Fruit fly (Drosophila melanogaster) whole organism, prepupa: ENCODE measurements around the gene CG10237.

ENCODE experiments used
- Blimp-1 ChIP-seq: fragments of 200-800 bp; sonication (Bioruptor generic); optimal IDR thresholded peaks from 3 replicates; lab custom pipeline; 2017; ENCODE audit warnings: missing biosample characterization, missing genetic modification characterization, mild to moderate bottlenecking, moderate library complexity, missing genetic modification reagents
- CG11762 ChIP-seq: fragments of 200-800 bp; sonication (Bioruptor generic); optimal IDR thresholded peaks from 3 replicates; lab custom pipeline; 2016; ENCODE audit warnings: missing biosample characterization, missing genetic modification characterization; ENCODE audit not compliant: insufficient read depth
- CG11902 ChIP-seq: fragments of 200-800 bp; sonication (Bioruptor generic); optimal IDR thresholded peaks from 3 replicates; lab custom pipeline; 2016; ENCODE audit warnings: missing biosample characterization, missing genetic modification characterization
- CG1621 ChIP-seq: fragments of 200-800 bp; sonication (Bioruptor generic); optimal IDR thresholded peaks from 3 replicates; lab custom pipeline; 2018; ENCODE audit warnings: missing biosample characterization, mild to moderate bottlenecking, missing genetic modification characterization
- CG16779 ChIP-seq: fragments of 200-800 bp; sonication (Bioruptor generic); optimal IDR thresholded peaks from 3 replicates; lab custom pipeline; 2017; ENCODE audit warnings: missing biosample characterization, mild to moderate bottlenecking, missing genetic modification characterization
- CG3032 ChIP-seq: fragments of 200-800 bp; optimal IDR thresholded peaks from 2 replicates; lab custom pipeline; 2019; ENCODE audit warnings: missing biosample characterization, mild to moderate bottlenecking, missing genetic modification characterization, moderate library complexity
- CG31627 ChIP-seq: fragments of 200-800 bp; sonication (Bioruptor generic); optimal IDR thresholded peaks from 3 replicates; lab custom pipeline; 2016; ENCODE audit warnings: missing biosample characterization, missing genetic modification characterization
- CG3919 ChIP-seq: fragments of 200-800 bp; sonication (Bioruptor generic); optimal IDR thresholded peaks from 3 replicates; lab custom pipeline; 2016; ENCODE audit warnings: missing biosample characterization, missing genetic modification characterization
- CG4318 ChIP-seq: fragments of 200-800 bp; sonication (Bioruptor generic); optimal IDR thresholded peaks from 3 replicates; lab custom pipeline; 2017; ENCODE audit warnings: missing biosample characterization, mild to moderate bottlenecking, missing genetic modification characterization
- CG6163 ChIP-seq: fragments of 200-800 bp; sonication (Bioruptor generic); IDR thresholded peaks from 3 replicates; pipeline ENCODE4 v1.3.6; 2022; ENCODE audit warnings: missing biosample characterization, missing genetic modification characterization
- CG6276 ChIP-seq: fragments of 200-800 bp; sonication (Bioruptor generic); optimal IDR thresholded peaks from 2 replicates; lab custom pipeline; 2017; ENCODE audit warnings: missing biosample characterization, mild to moderate bottlenecking, missing genetic modification characterization
- CG6808 ChIP-seq: fragments of 200-800 bp; sonication (Bioruptor generic); optimal IDR thresholded peaks from 3 replicates; lab custom pipeline; 2017; ENCODE audit warnings: missing biosample characterization, missing genetic modification characterization, mild to moderate bottlenecking, moderate library complexity, missing genetic modification reagents
- CG6854 ChIP-seq: fragments of 200-800 bp; sonication (Bioruptor generic); optimal IDR thresholded peaks from 2 replicates; lab custom pipeline; 2017; ENCODE audit warnings: missing biosample characterization, mild to moderate bottlenecking, missing genetic modification characterization
- CG7368 ChIP-seq: fragments of 200-800 bp; sonication (Bioruptor generic); optimal IDR thresholded peaks from 3 replicates; lab custom pipeline; 2016; ENCODE audit warnings: missing biosample characterization, missing genetic modification characterization
- CG8119 ChIP-seq: fragments of 200-800 bp; sonication (Bioruptor generic); IDR thresholded peaks from 3 replicates; pipeline ENCODE4 v1.3.6; 2022; ENCODE audit warnings: missing biosample characterization, missing genetic modification characterization
- CG8632 ChIP-seq: fragments of 200-800 bp; sonication (Bioruptor generic); optimal IDR thresholded peaks from 3 replicates; lab custom pipeline; 2016; ENCODE audit warnings: missing biosample characterization, missing genetic modification characterization
- CG9139 ChIP-seq: fragments of 200-800 bp; sonication (Bioruptor generic); optimal IDR thresholded peaks from 3 replicates; lab custom pipeline; 2017; ENCODE audit warnings: missing biosample characterization, mild to moderate bottlenecking, missing genetic modification characterization
- Eip75B ChIP-seq: fragments of 200-800 bp; sonication (Bioruptor generic); optimal IDR thresholded peaks from 3 replicates; lab custom pipeline; 2016; ENCODE audit warnings: missing biosample characterization, missing genetic modification characterization
- Eip78C ChIP-seq: fragments of 200-800 bp; sonication (Bioruptor generic); peaks from one replicate; lab custom pipeline; 2016; ENCODE audit warnings: missing biosample characterization, missing genetic modification characterization
- Ets21C ChIP-seq: fragments of 200-800 bp; sonication (Bioruptor generic); optimal IDR thresholded peaks from 3 replicates; lab custom pipeline; 2016; ENCODE audit warnings: missing biosample characterization, missing genetic modification characterization
- Gug ChIP-seq: fragments of 200-800 bp; sonication (Bioruptor generic); IDR thresholded peaks from 2 replicates; pipeline ENCODE4 v1.3.6; 2022; ENCODE audit warnings: missing biosample characterization, missing genetic modification characterization
- Hr38 ChIP-seq: sonication (Bioruptor generic); optimal IDR thresholded peaks from 2 replicates; lab custom pipeline; 2016; ENCODE audit warnings: missing biosample characterization, missing genetic modification characterization
- Hr4 ChIP-seq: fragments of 200-800 bp; sonication (Bioruptor generic); optimal IDR thresholded peaks from 3 replicates; lab custom pipeline; 2016; ENCODE audit warnings: missing biosample characterization, missing genetic modification characterization
- Lpt ChIP-seq: fragments of 200-800 bp; sonication (Bioruptor generic); optimal IDR thresholded peaks from 3 replicates; lab custom pipeline; 2016; ENCODE audit warnings: missing biosample characterization, missing genetic modification characterization
- Met ChIP-seq: fragments of 200-800 bp; sonication (Bioruptor generic); optimal IDR thresholded peaks from 3 replicates; lab custom pipeline; 2016; ENCODE audit warnings: missing biosample characterization, missing genetic modification characterization
- Smox ChIP-seq: fragments of 200-800 bp; sonication (Bioruptor generic); optimal IDR thresholded peaks from 3 replicates; lab custom pipeline; 2016; ENCODE audit warnings: missing biosample characterization, missing genetic modification characterization
- Sox102F ChIP-seq: fragments of 200-800 bp; sonication (Bioruptor generic); optimal IDR thresholded peaks from 2 replicates; lab custom pipeline; 2016; ENCODE audit warnings: missing biosample characterization, mild to moderate bottlenecking, missing genetic modification characterization
- Sox15 ChIP-seq: fragments of 200-800 bp; sonication (Bioruptor generic); optimal IDR thresholded peaks from 3 replicates; lab custom pipeline; 2016; ENCODE audit warnings: missing biosample characterization, missing genetic modification characterization
- acj6 ChIP-seq: fragments of 200-800 bp; sonication (Bioruptor generic); optimal IDR thresholded peaks from 3 replicates; lab custom pipeline; 2016; ENCODE audit warnings: missing biosample characterization, missing genetic modification characterization
- cyc ChIP-seq: fragments of 200-800 bp; sonication (Bioruptor generic); optimal IDR thresholded peaks from 3 replicates; lab custom pipeline; 2016; ENCODE audit warnings: missing biosample characterization, missing genetic modification characterization
- dac ChIP-seq: fragments of 200-800 bp; sonication (Bioruptor generic); optimal IDR thresholded peaks from 2 replicates; lab custom pipeline; 2017; ENCODE audit warnings: missing biosample characterization, mild to moderate bottlenecking, missing genetic modification characterization
- eg ChIP-seq: fragments of 200-800 bp; sonication (Bioruptor generic); IDR thresholded peaks from 3 replicates; pipeline ENCODE4 v1.3.6; 2022; ENCODE audit warnings: missing biosample characterization, missing genetic modification characterization
- fd59A ChIP-seq: fragments of 200-800 bp; sonication (Bioruptor generic); optimal IDR thresholded peaks from 2 replicates; lab custom pipeline; 2017; ENCODE audit warnings: missing biosample characterization, mild to moderate bottlenecking, missing genetic modification characterization, missing genetic modification reagents
- fd85E ChIP-seq: fragments of 200-800 bp; sonication (Bioruptor generic); optimal IDR thresholded peaks from 3 replicates; lab custom pipeline; 2016; ENCODE audit warnings: missing biosample characterization, missing genetic modification characterization
- lz ChIP-seq: fragments of 200-800 bp; sonication (Bioruptor generic); optimal IDR thresholded peaks from 3 replicates; lab custom pipeline; 2016; ENCODE audit warnings: missing biosample characterization, missing genetic modification characterization
- net ChIP-seq: fragments of 200-800 bp; sonication (Bioruptor generic); optimal IDR thresholded peaks from 3 replicates; lab custom pipeline; 2016; ENCODE audit warnings: missing biosample characterization, missing genetic modification characterization
- salr ChIP-seq, 2 experiments: fragments of 200-800 bp; sonication (Bioruptor generic); optimal IDR thresholded peaks; 3 replicates each; lab custom pipeline; 2016 to 2018; ENCODE audit warnings: missing biosample characterization in 2 of 2, missing genetic modification characterization in 2 of 2, mild to moderate bottlenecking in 1 of 2
- spab ChIP-seq: fragments of 200-800 bp; sonication (Bioruptor generic); optimal IDR thresholded peaks from 2 replicates; lab custom pipeline; 2017; ENCODE audit warnings: missing biosample characterization, mild to moderate bottlenecking, missing genetic modification characterization, missing genetic modification reagents
- ss ChIP-seq, 2 experiments: fragments of 200-800 bp; sonication (Bioruptor generic); optimal IDR thresholded peaks; 2 replicates in 1 of 2; 3 replicates in 1 of 2; lab custom pipeline; 2017 to 2018; ENCODE audit warnings: mild to moderate bottlenecking in 2 of 2, missing biosample characterization in 2 of 2, missing genetic modification characterization in 2 of 2, moderate library complexity in 1 of 2
- svp ChIP-seq: fragments of 200-800 bp; sonication (Bioruptor generic); peaks from one replicate; lab custom pipeline; 2016; ENCODE audit warnings: missing biosample characterization, missing genetic modification characterization
- topi ChIP-seq: fragments of 200-800 bp; sonication (Bioruptor generic); optimal IDR thresholded peaks from 3 replicates; lab custom pipeline; 2016; ENCODE audit warnings: missing biosample characterization, missing genetic modification characterization
- vri ChIP-seq: fragments of 200-800 bp; sonication (Bioruptor generic); optimal IDR thresholded peaks from 3 replicates; lab custom pipeline; 2016; ENCODE audit warnings: missing biosample characterization, mild to moderate bottlenecking, missing genetic modification characterization

Gene CG10237

dm6 chr2L:19432424-19433015 is 10.0 kb downstream of the CG10237 start, which contains the start of gene Rab9:
Gene Rab9, plus strand, starts transcription at chr2L:19432574.
- no peak for TF ChIP-seq cyc
- no peak for TF ChIP-seq fd85E (GFP tag; lab: Kevin White, UChicago)
- no peak for TF ChIP-seq Met (GFP tag; lab: Kevin White, UChicago)
- no peak for TF ChIP-seq dac (GFP tag; lab: Kevin White, UChicago)
- TF ChIP-seq Blimp-1 (GFP tag; lab: Kevin White, UChicago) = no peak
- TF ChIP-seq CG31627 (GFP tag; lab: Kevin White, UChicago) = no peak
- TF ChIP-seq CG8632 (GFP tag; lab: Kevin White, UChicago) = no peak
- no peak for TF ChIP-seq CG4318
- TF ChIP-seq net = no peak

- peak; percentile 36 for TF ChIP-seq Eip78C (GFP tag; lab: Kevin White, UChicago)
- TF ChIP-seq Sox102F (GFP tag; lab: Kevin White, UChicago) = no peak
- TF ChIP-seq, all 60 proteins: peak for 1
These were observed 12.2 kb downstream of the CG10237 start, which contains the start of gene RtcB for dm6 chr2L:19430343-19430742. Gene RtcB, plus strand, starts transcription at chr2L:19430643.

dm6 chr2L:19429731-19430130 is 12.8 kb downstream of the CG10237 start:
- TF ChIP-seq lz (GFP tag; lab: Kevin White, UChicago) (no peak), Eip78C (GFP tag; lab: Kevin White, UChicago) (peak; percentile 23)

dm6 chr2L:19426330-19426781 is 16.2 kb downstream of the CG10237 start, which contains the start of gene Pax:
Gene Pax, minus strand, starts transcription at chr2L:19426596.
- TF ChIP-seq spab (GFP tag; lab: Kevin White, UChicago) (no peak), Eip78C (GFP tag; lab: Kevin White, UChicago) (peak; percentile 77), Eip75B (peak; percentile 17), cyc (no peak), eg (GFP tag; lab: Robert Waterston, UW) (peak; percentile 52; the same call in 1 of the 3 replicates), dac (GFP tag; lab: Kevin White, UChicago) (no peak), Sox15 (GFP tag; lab: Kevin White, UChicago) (no peak), CG7368 (GFP tag; lab: Kevin White, UChicago) (peak; percentile 31), CG16779 (tag; lab: Kevin White, UChicago) (peak; percentile 43), net (peak; percentile 8), CG6854 (peak; percentile 67), CG9139 (GFP tag; lab: Kevin White, UChicago) (peak; percentile 43), CG1621 (tag; lab: Kevin White, UChicago) (peak; percentile 9), fd59A (GFP tag; lab: Kevin White, UChicago) (no peak), CG8632 (GFP tag; lab: Kevin White, UChicago) (no peak), CG11762 (GFP tag; lab: Kevin White, UChicago) (no peak), CG6276 (GFP tag; lab: Kevin White, UChicago) (peak; percentile 16), CG3919 (GFP tag; lab: Kevin White, UChicago) (no peak), CG8119 (GFP tag; lab: Robert Waterston, UW) (peak; percentile 60; the same call in 2 of the 3 replicates), ss (GFP tag; optimal IDR thresholded peaks at IDR 0.05; lab: Kevin White, UChicago) (peak; percentile 50 to 68), CG6808 (peak; percentile 41), CG6163 (GFP tag; lab: Robert Waterston, UW) (peak; percentile 77)

dm6 chr2L:19425765-19426329 is 16.7 kb downstream of the CG10237 start:
- TF ChIP-seq CG11902 (GFP tag; lab: Kevin White, UChicago) (peak; percentile 21), Smox (GFP tag; lab: Kevin White, UChicago) (peak; percentile 68), acj6 (GFP tag; lab: Kevin White, UChicago) (peak; percentile 65), Gug (no peak), CG8119 (GFP tag; lab: Robert Waterston, UW) (peak; percentile 57; the same call in 2 of the 3 replicates), Lpt (no peak), Ets21C (GFP tag; lab: Kevin White, UChicago) (peak; percentile 47), CG3032 (peak; percentile 57), CG6854 (no peak), vri (peak; percentile 62), salr (GFP tag; optimal IDR thresholded peaks at IDR 0.05; lab: Kevin White, UChicago) (peak in 1 of 2 experiments; percentile 11), svp (GFP tag; lab: Kevin White, UChicago) (peak; percentile 76), CG6163 (GFP tag; lab: Robert Waterston, UW) (peak; percentile 71), Hr38 (GFP tag; lab: Kevin White, UChicago) (no peak), CG4318 (no peak), lz (GFP tag; lab: Kevin White, UChicago) (peak; percentile 50), topi (peak; percentile 58), Hr4 (GFP tag; lab: Kevin White, UChicago) (peak; percentile 54)
